Fruit fly (Drosophila melanogaster) whole organism, embryonic: Measurements from ENCODE around the gene CG6785.

Experiments used
- Ada2b ChIP-seq: fragments of 200-800 bp; sonication (Bioruptor generic); IDR thresholded peaks from 2 replicates; pipeline ENCODE4 v1.3.6; 2022; ENCODE audit warnings: missing biosample characterization, missing genetic modification characterization
- Bteb2 ChIP-seq: fragments of 200-800 bp; sonication (Bioruptor generic); optimal IDR thresholded peaks from 2 replicates; lab custom pipeline; 2016; ENCODE audit warnings: missing biosample characterization, missing genetic modification characterization
- CG11398 ChIP-seq: fragments of 200-800 bp; sonication (Bioruptor generic); optimal IDR thresholded peaks from 2 replicates; lab custom pipeline; 2016; ENCODE audit warnings: missing biosample characterization, missing genetic modification characterization
- CG16779 ChIP-seq: fragments of 200-800 bp; sonication (Bioruptor generic); IDR thresholded peaks from 2 replicates; pipeline ENCODE4 v1.3.6; 2022; ENCODE audit warnings: missing biosample characterization, missing genetic modification characterization
- CG1792 ChIP-seq: fragments of 200-800 bp; sonication (Bioruptor generic); optimal IDR thresholded peaks from 2 replicates; lab custom pipeline; 2016; ENCODE audit warnings: missing biosample characterization, missing genetic modification characterization
- CG2116 ChIP-seq: fragments of 200-800 bp; sonication (Bioruptor generic); optimal IDR thresholded peaks from 3 replicates; lab custom pipeline; 2018; ENCODE audit warnings: missing biosample characterization, mild to moderate bottlenecking, missing genetic modification characterization
- CG2120 ChIP-seq: fragments of 200-800 bp; sonication (Bioruptor generic); optimal IDR thresholded peaks from 3 replicates; lab custom pipeline; 2016; ENCODE audit warnings: missing biosample characterization, missing genetic modification characterization
- CG31441 ChIP-seq: fragments of 200-800 bp; sonication (Bioruptor generic); IDR thresholded peaks from 2 replicates; pipeline ENCODE4 v1.3.6; 2022; ENCODE audit warnings: missing biosample characterization, missing genetic modification characterization
- CG3281 ChIP-seq: fragments of 200-800 bp; sonication (Bioruptor generic); optimal IDR thresholded peaks from 3 replicates; lab custom pipeline; 2017; ENCODE audit warnings: missing biosample characterization, mild to moderate bottlenecking, missing genetic modification characterization
- CG4282 ChIP-seq: fragments of 200-800 bp; sonication (Bioruptor generic); optimal IDR thresholded peaks from 2 replicates; lab custom pipeline; 2016; ENCODE audit warnings: missing biosample characterization, missing genetic modification characterization
- CG4328 ChIP-seq: fragments of 200-800 bp; sonication (Bioruptor generic); optimal IDR thresholded peaks from 3 replicates; lab custom pipeline; 2017; ENCODE audit warnings: missing biosample characterization, missing genetic modification reagents, missing genetic modification characterization
- CG4617 ChIP-seq: fragments of 200-800 bp; sonication (Bioruptor generic); optimal IDR thresholded peaks from 3 replicates; lab custom pipeline; 2016; ENCODE audit warnings: missing biosample characterization, missing genetic modification characterization, borderline replicate concordance
- CG6254 ChIP-seq: fragments of 200-800 bp; sonication (Bioruptor generic); optimal IDR thresholded peaks from 3 replicates; lab custom pipeline; 2017; ENCODE audit warnings: mild to moderate bottlenecking, missing biosample characterization, missing genetic modification reagents, missing genetic modification characterization
- CG6791 ChIP-seq: fragments of 200-800 bp; sonication (Bioruptor generic); IDR thresholded peaks from 3 replicates; pipeline ENCODE4 v1.3.6; 2022; ENCODE audit warnings: missing biosample characterization, missing genetic modification characterization; ENCODE audit not compliant: partially characterized antibody
- CG6813 ChIP-seq: fragments of 200-800 bp; sonication (Bioruptor generic); optimal IDR thresholded peaks from 2 replicates; lab custom pipeline; 2017; ENCODE audit warnings: missing biosample characterization, missing genetic modification characterization, mild to moderate bottlenecking, moderate library complexity, missing genetic modification reagents
- CG7963 ChIP-seq: fragments of 200-800 bp; sonication (Bioruptor generic); IDR thresholded peaks from 3 replicates; pipeline ENCODE4 v1.3.6; 2022; ENCODE audit warnings: missing biosample characterization, missing genetic modification characterization; ENCODE audit not compliant: partially characterized antibody
- CkIIα-i1 ChIP-seq: fragments of 200-800 bp; sonication (Bioruptor generic); IDR thresholded peaks from 2 replicates; pipeline ENCODE4 v1.3.6; 2022; ENCODE audit warnings: missing biosample characterization, missing genetic modification characterization
- Fer2 ChIP-seq: fragments of 200-800 bp; sonication (Bioruptor generic); optimal IDR thresholded peaks from 2 replicates; lab custom pipeline; 2018; ENCODE audit warnings: missing biosample characterization, mild to moderate bottlenecking, missing genetic modification characterization, moderate library complexity
- Fer3 ChIP-seq: fragments of 200-800 bp; sonication (Bioruptor generic); optimal IDR thresholded peaks from 2 replicates; lab custom pipeline; 2018; ENCODE audit warnings: missing biosample characterization, mild to moderate bottlenecking, missing genetic modification characterization, moderate library complexity
- HmgZ ChIP-seq: fragments of 200-800 bp; sonication (Bioruptor generic); optimal IDR thresholded peaks from 2 replicates; lab custom pipeline; 2018; ENCODE audit warnings: missing biosample characterization, mild to moderate bottlenecking, missing genetic modification characterization
- Med ChIP-seq: fragments of 200-800 bp; sonication (Bioruptor generic); peaks from one replicate; lab custom pipeline; 2016; ENCODE audit warnings: missing biosample characterization, missing genetic modification characterization, mild to moderate bottlenecking, inconsistent platforms, moderate library complexity
- Oaz ChIP-seq: fragments of 200-800 bp; sonication (Bioruptor generic); IDR thresholded peaks from 2 replicates; pipeline ENCODE4 v1.3.6; 2022; ENCODE audit warnings: missing biosample characterization, missing genetic modification characterization
- Poxn ChIP-seq: fragments of 200-800 bp; sonication (Bioruptor generic); IDR thresholded peaks from 2 replicates; pipeline ENCODE4 v1.3.6; 2022; ENCODE audit warnings: missing biosample characterization, missing genetic modification characterization
- Vsx1 ChIP-seq: fragments of 200-800 bp; sonication (Bioruptor generic); optimal IDR thresholded peaks from 2 replicates; lab custom pipeline; 2017; ENCODE audit warnings: missing biosample characterization, mild to moderate bottlenecking, missing genetic modification characterization, missing genetic modification reagents
- bab2 ChIP-seq: fragments of 200-800 bp; sonication (Bioruptor generic); optimal IDR thresholded peaks from 2 replicates; lab custom pipeline; 2016; ENCODE audit warnings: missing biosample characterization, missing genetic modification characterization
- bcd ChIP-seq: fragments of 200-800 bp; sonication (Bioruptor generic); optimal IDR thresholded peaks from 2 replicates; lab custom pipeline; 2017; ENCODE audit warnings: missing biosample characterization, mild to moderate bottlenecking, missing genetic modification characterization
- dan ChIP-seq: fragments of 200-800 bp; sonication (Bioruptor generic); IDR thresholded peaks from 2 replicates; pipeline ENCODE4 v1.3.6; 2022; ENCODE audit warnings: missing biosample characterization, missing genetic modification characterization
- dati ChIP-seq: fragments of 200-800 bp; sonication (Bioruptor generic); IDR thresholded peaks from 2 replicates; pipeline ENCODE4 v1.3.6; 2022; ENCODE audit warnings: missing biosample characterization, missing genetic modification characterization
- eve ChIP-seq, 2 experiments: fragments of >200 bp; optimal IDR thresholded peaks; 2 replicates each; lab custom pipeline; 2017; ENCODE audit warnings: missing biosample characterization in 2 of 2, missing genetic modification characterization in 2 of 2
- exex ChIP-seq: fragments of 200-800 bp; sonication (Bioruptor generic); optimal IDR thresholded peaks from 4 replicates; lab custom pipeline; 2018; ENCODE audit warnings: missing biosample characterization, mild to moderate bottlenecking, missing genetic modification characterization, moderate library complexity
- eyg ChIP-seq: fragments of 200-800 bp; sonication (Bioruptor generic); optimal IDR thresholded peaks from 3 replicates; lab custom pipeline; 2016; ENCODE audit warnings: missing biosample characterization, missing genetic modification characterization
- fd3F ChIP-seq: fragments of 200-800 bp; sonication (Bioruptor generic); optimal IDR thresholded peaks from 2 replicates; lab custom pipeline; 2018; ENCODE audit warnings: missing biosample characterization, mild to moderate bottlenecking, missing genetic modification characterization, moderate library complexity
- gce ChIP-seq: fragments of 200-800 bp; sonication (Bioruptor generic); IDR thresholded peaks from 3 replicates; pipeline ENCODE4 v1.3.6; 2022; ENCODE audit warnings: missing biosample characterization, missing genetic modification characterization
- jigr1 ChIP-seq: fragments of 200-800 bp; sonication (Bioruptor generic); IDR thresholded peaks from 3 replicates; pipeline ENCODE4 v1.3.6; 2022; ENCODE audit warnings: missing biosample characterization, missing genetic modification characterization
- kah ChIP-seq: fragments of 200-800 bp; sonication (Bioruptor generic); optimal IDR thresholded peaks from 2 replicates; lab custom pipeline; 2018; ENCODE audit warnings: missing biosample characterization, mild to moderate bottlenecking, missing genetic modification characterization
- ken ChIP-seq: fragments of 200-800 bp; sonication (Bioruptor generic); IDR thresholded peaks from 3 replicates; pipeline ENCODE4 v1.3.6; 2022; ENCODE audit warnings: missing biosample characterization, missing genetic modification characterization
- knrl ChIP-seq: fragments of 200-800 bp; sonication (Bioruptor generic); IDR thresholded peaks from 3 replicates; pipeline ENCODE4 v1.3.6; 2022; ENCODE audit warnings: missing biosample characterization, missing genetic modification characterization; ENCODE audit not compliant: partially characterized antibody
- lab ChIP-seq: fragments of 200-800 bp; sonication (Bioruptor generic); optimal IDR thresholded peaks from 3 replicates; lab custom pipeline; 2017; ENCODE audit warnings: missing biosample characterization, missing genetic modification characterization, mild to moderate bottlenecking, moderate library complexity, missing genetic modification reagents
- nau ChIP-seq: fragments of 200-800 bp; sonication (Bioruptor generic); optimal IDR thresholded peaks from 3 replicates; lab custom pipeline; 2017; ENCODE audit warnings: missing biosample characterization, mild to moderate bottlenecking, missing genetic modification characterization, missing genetic modification reagents
- nerfin-1 ChIP-seq: fragments of 200-800 bp; sonication (Bioruptor generic); optimal IDR thresholded peaks from 3 replicates; lab custom pipeline; 2019; ENCODE audit warnings: missing biosample characterization, mild to moderate bottlenecking, missing genetic modification characterization, moderate library complexity
- onecut ChIP-seq: fragments of 200-800 bp; sonication (Bioruptor generic); IDR thresholded peaks from 2 replicates; pipeline ENCODE4 v1.3.6; 2022; ENCODE audit warnings: missing biosample characterization, missing genetic modification characterization
- otp ChIP-seq: fragments of 200-800 bp; sonication (Bioruptor generic); IDR thresholded peaks from 3 replicates; pipeline ENCODE4, ENCODE4 v1.3.6; 2022; ENCODE audit warnings: missing biosample characterization, missing genetic modification characterization
- peb ChIP-seq: fragments of 200-800 bp; sonication (Bioruptor generic); IDR thresholded peaks from 2 replicates; pipeline ENCODE4 v1.3.6; 2022; ENCODE audit warnings: missing biosample characterization, missing genetic modification characterization
- pho ChIP-seq: fragments of 200-800 bp; sonication (Bioruptor generic); optimal IDR thresholded peaks from 2 replicates; lab custom pipeline; 2016; ENCODE audit warnings: missing biosample characterization, missing genetic modification characterization
- pnt ChIP-seq: fragments of 200-800 bp; sonication (Bioruptor generic); optimal IDR thresholded peaks from 3 replicates; lab custom pipeline; 2016; ENCODE audit warnings: missing biosample characterization, missing genetic modification characterization
- ranshi ChIP-seq: fragments of 200-800 bp; sonication (Bioruptor generic); IDR thresholded peaks from 2 replicates; pipeline ENCODE4 v1.3.6; 2022; ENCODE audit warnings: missing biosample characterization, missing genetic modification characterization
- schlank ChIP-seq: fragments of 200-800 bp; sonication (Bioruptor generic); optimal IDR thresholded peaks from 2 replicates; lab custom pipeline; 2018; ENCODE audit warnings: missing biosample characterization, mild to moderate bottlenecking, missing genetic modification characterization
- sens ChIP-seq: fragments of 200-800 bp; sonication (Bioruptor generic); peaks from one replicate; lab custom pipeline; 2016; ENCODE audit warnings: missing biosample characterization, missing genetic modification characterization
- sens-2 ChIP-seq: fragments of 200-800 bp; sonication (Bioruptor generic); IDR thresholded peaks from 2 replicates; pipeline ENCODE4 v1.3.6; 2022; ENCODE audit warnings: missing biosample characterization, missing genetic modification characterization
- tio ChIP-seq: fragments of 200-800 bp; sonication (Bioruptor generic); optimal IDR thresholded peaks from 2 replicates; lab custom pipeline; 2017; ENCODE audit warnings: missing biosample characterization, missing genetic modification characterization, inconsistent platforms
- zfh1 ChIP-seq: fragments of 200-800 bp; sonication (Bioruptor generic); IDR thresholded peaks from 3 replicates; pipeline ENCODE4 v1.3.6; 2022; ENCODE audit warnings: missing biosample characterization, missing genetic modification characterization

CG6785 gene

dm6 chr2L:12010100-12010876 lies 34.7 kb downstream of the CG6785 start (continued):
- TF ChIP-seq CG6791 (GFP tag; lab: Robert Waterston, UW) (no peak), peb (GFP tag; lab: Robert Waterston, UW) (no peak), nau (peak; percentile 18), zfh1 (GFP tag; lab: Robert Waterston, UW) (no peak), lab (peak; percentile 45), CG11398 (GFP tag; lab: Kevin White, UChicago) (no peak), Bteb2 (GFP tag; lab: Kevin White, UChicago) (no peak), CG6813 (no peak), sens-2 (no peak), CG6254 (peak; percentile 46), eyg (GFP tag; lab: Kevin White, UChicago) (no peak), CG2116 (no peak), CG3281 (no peak), knrl (no peak), tio (GFP tag; lab: Kevin White, UChicago) (no peak), CG4328 (peak; percentile 51), kah (GFP tag; lab: Kevin White, UChicago) (peak; percentile 85), pho (GFP tag; lab: Kevin White, UChicago) (peak; percentile 39), CG1792 (GFP tag; lab: Kevin White, UChicago) (no peak), Poxn (GFP tag; lab: Robert Waterston, UW) (no peak), otp (GFP tag; lab: Robert Waterston, UW) (no peak), jigr1 (GFP tag; lab: Robert Waterston, UW) (no peak), eve (GFP tag; optimal IDR thresholded peaks at IDR 0.05; lab: Kevin White, UChicago) (no peak), schlank (tag; lab: Kevin White, UChicago) (no peak), Fer3 (no peak), gce (GFP tag; lab: Robert Waterston, UW) (no peak), ranshi (no peak), nerfin-1 (tag; lab: Kevin White, UChicago) (no peak), bcd (GFP tag; lab: Kevin White, UChicago) (peak; percentile 44), CG31441 (GFP tag; lab: Robert Waterston, UW) (no peak), Ada2b (GFP tag; lab: Robert Waterston, UW) (no peak), dati (no peak), CG4617 (no peak), CG4282 (GFP tag; lab: Kevin White, UChicago) (no peak), Med (GFP tag; lab: Kevin White, UChicago) (peak; percentile 94), HmgZ (tag; lab: Kevin White, UChicago) (peak; percentile 76), onecut (GFP tag; lab: Robert Waterston, UW) (peak; percentile 63), dan (GFP tag; lab: Robert Waterston, UW) (no peak), CkIIα-i1 (GFP tag; lab: Robert Waterston, UW) (no peak), CG7963 (GFP tag; lab: Robert Waterston, UW) (no peak), CG16779 (GFP tag; lab: Robert Waterston, UW) (no peak), exex (tag; lab: Kevin White, UChicago) (no peak), bab2 (GFP tag; lab: Kevin White, UChicago) (no peak), Oaz (no peak), Fer2 (tag; lab: Kevin White, UChicago) (no peak), ken (GFP tag; lab: Robert Waterston, UW) (no peak), sens (GFP tag; lab: Kevin White, UChicago) (peak; percentile 84), fd3F (GFP tag; lab: Kevin White, UChicago) (no peak), pnt (GFP tag; lab: Kevin White, UChicago) (no peak), CG2120 (no peak), Vsx1 (peak; percentile 43)
